Fruit fly (Drosophila melanogaster) whole organism, embryonic: Measurements from ENCODE around the gene CG7352.
A peak's percentile ranks its signal among the peaks of the same experiment; 100 is the strongest.

Source experiments
- ATbp ChIP-seq: fragments of 200-800 bp; sonication (Bioruptor generic); optimal IDR thresholded peaks from 2 replicates; lab custom pipeline; 2017; ENCODE audit warnings: missing biosample characterization, mild to moderate bottlenecking, missing genetic modification characterization, missing genetic modification reagents
- Atf6 ChIP-seq: fragments of 200-800 bp; sonication (Bioruptor generic); IDR thresholded peaks from 2 replicates; pipeline ENCODE4 v1.3.6; 2022; ENCODE audit warnings: missing biosample characterization, missing genetic modification characterization
- CG10209 ChIP-seq: fragments of 200-800 bp; sonication (Bioruptor generic); optimal IDR thresholded peaks from 3 replicates; lab custom pipeline; 2017; ENCODE audit warnings: missing biosample characterization, mild to moderate bottlenecking, missing genetic modification characterization, missing genetic modification reagents
- CG1024 ChIP-seq: fragments of 200-800 bp; sonication (Bioruptor generic); IDR thresholded peaks from 2 replicates; pipeline ENCODE4 v1.3.6; 2022; ENCODE audit warnings: missing biosample characterization, missing genetic modification characterization
- CG10431 ChIP-seq: fragments of 200-800 bp; sonication (Bioruptor generic); optimal IDR thresholded peaks from 3 replicates; lab custom pipeline; 2018; ENCODE audit warnings: missing biosample characterization, mild to moderate bottlenecking, missing genetic modification characterization
- CG10462 ChIP-seq: fragments of 200-800 bp; sonication (Bioruptor generic); optimal IDR thresholded peaks from 2 replicates; lab custom pipeline; 2016; ENCODE audit warnings: missing biosample characterization, missing genetic modification characterization
- CG11504 ChIP-seq: fragments of 200-800 bp; sonication (Bioruptor generic); optimal IDR thresholded peaks from 3 replicates; lab custom pipeline; 2019; ENCODE audit warnings: missing biosample characterization, mild to moderate bottlenecking, missing genetic modification characterization, moderate library complexity
- CG12299 ChIP-seq: fragments of 200-800 bp; sonication (Bioruptor generic); optimal IDR thresholded peaks from 2 replicates; lab custom pipeline; 2018; ENCODE audit warnings: missing biosample characterization, mild to moderate bottlenecking, missing genetic modification characterization
- CG12391 ChIP-seq: fragments of 200-800 bp; sonication (Bioruptor generic); optimal IDR thresholded peaks from 3 replicates; lab custom pipeline; 2018; ENCODE audit warnings: missing biosample characterization, mild to moderate bottlenecking, missing genetic modification characterization, moderate library complexity
- CG12744 ChIP-seq: fragments of 200-800 bp; sonication (Bioruptor generic); optimal IDR thresholded peaks from 2 replicates; lab custom pipeline; 2016; ENCODE audit warnings: missing biosample characterization, missing genetic modification characterization
- CG15479 ChIP-seq: fragments of 200-800 bp; sonication (Bioruptor generic); optimal IDR thresholded peaks from 3 replicates; lab custom pipeline; 2019; ENCODE audit warnings: missing biosample characterization, mild to moderate bottlenecking, missing genetic modification characterization, moderate library complexity
- CG16813 ChIP-seq: fragments of 200-800 bp; sonication (Bioruptor generic); IDR thresholded peaks from 3 replicates; pipeline ENCODE4 v1.3.6; 2022; ENCODE audit warnings: missing biosample characterization, missing genetic modification characterization; ENCODE audit not compliant: partially characterized antibody
- CG17359 ChIP-seq: fragments of 200-800 bp; sonication (Bioruptor generic); optimal IDR thresholded peaks from 3 replicates; lab custom pipeline; 2018; ENCODE audit warnings: missing biosample characterization, mild to moderate bottlenecking, missing genetic modification characterization, moderate library complexity
- CG18764 ChIP-seq: fragments of 200-800 bp; sonication (Bioruptor generic); optimal IDR thresholded peaks from 3 replicates; lab custom pipeline; 2016; ENCODE audit warnings: missing biosample characterization, missing genetic modification characterization
- CG32772 ChIP-seq: fragments of 200-800 bp; sonication (Bioruptor generic); IDR thresholded peaks from 2 replicates; pipeline ENCODE4 v1.3.6; 2022; ENCODE audit warnings: missing biosample characterization, missing genetic modification characterization
- CG33557 ChIP-seq: fragments of 200-800 bp; sonication (Bioruptor generic); optimal IDR thresholded peaks from 2 replicates; lab custom pipeline; 2019; ENCODE audit warnings: missing biosample characterization, mild to moderate bottlenecking, missing genetic modification characterization, moderate library complexity
- CG3847 ChIP-seq: fragments of 200-800 bp; sonication (Bioruptor generic); IDR thresholded peaks from 2 replicates; pipeline ENCODE4 v1.3.6; 2022; ENCODE audit warnings: missing biosample characterization, missing genetic modification characterization
- CG6854 ChIP-seq: fragments of 200-800 bp; sonication (Bioruptor generic); optimal IDR thresholded peaks from 3 replicates; lab custom pipeline; 2017; ENCODE audit warnings: missing biosample characterization, mild to moderate bottlenecking, missing genetic modification characterization
- CG7839 ChIP-seq: fragments of 200-800 bp; sonication (Bioruptor generic); optimal IDR thresholded peaks from 3 replicates; lab custom pipeline; 2018; ENCODE audit warnings: missing biosample characterization, mild to moderate bottlenecking, missing genetic modification characterization, moderate library complexity
- CG7963 ChIP-seq: fragments of 200-800 bp; sonication (Bioruptor generic); IDR thresholded peaks from 3 replicates; pipeline ENCODE4 v1.3.6; 2022; ENCODE audit warnings: missing biosample characterization, missing genetic modification characterization; ENCODE audit not compliant: partially characterized antibody
- CG9797 ChIP-seq: fragments of 200-800 bp; sonication (Bioruptor generic); optimal IDR thresholded peaks from 3 replicates; lab custom pipeline; 2018; ENCODE audit warnings: missing biosample characterization, mild to moderate bottlenecking, missing genetic modification characterization
- Dek ChIP-seq: fragments of 200-800 bp; sonication (Bioruptor generic); optimal IDR thresholded peaks from 3 replicates; lab custom pipeline; 2019; ENCODE audit warnings: missing biosample characterization, mild to moderate bottlenecking, missing genetic modification characterization, moderate library complexity
- Dfd ChIP-seq, 2 experiments: fragments of >200 bp; optimal IDR thresholded peaks; 2 replicates each; lab custom pipeline; 2017; ENCODE audit warnings: missing biosample characterization in 2 of 2, missing genetic modification characterization in 2 of 2
- Dref ChIP-seq: fragments of 200-800 bp; sonication (Bioruptor generic); IDR thresholded peaks from 2 replicates; pipeline ENCODE4 v1.3.6; 2022; ENCODE audit warnings: missing biosample characterization, missing genetic modification characterization
- ERR ChIP-seq: fragments of 200-800 bp; sonication (Bioruptor generic); optimal IDR thresholded peaks from 2 replicates; lab custom pipeline; 2016; ENCODE audit warnings: missing biosample characterization, missing genetic modification characterization
- GATAe ChIP-seq: fragments of 200-800 bp; sonication (Bioruptor generic); conservative IDR thresholded peaks from 2 replicates; pipeline ENCODE4 v1.3.6; 2022; ENCODE audit warnings: missing biosample characterization, missing genetic modification characterization
- Gug ChIP-seq: fragments of 200-800 bp; sonication (Bioruptor generic); IDR thresholded peaks from 4 replicates; pipeline ENCODE4 v1.3.6; 2022; ENCODE audit warnings: missing biosample characterization, missing genetic modification characterization
- Hey ChIP-seq: fragments of 200-800 bp; sonication (Bioruptor generic); optimal IDR thresholded peaks from 3 replicates; lab custom pipeline; 2018; ENCODE audit warnings: missing biosample characterization, mild to moderate bottlenecking, missing genetic modification characterization
- Hr3 ChIP-seq: fragments of 200-800 bp; sonication (Bioruptor generic); optimal IDR thresholded peaks from 3 replicates; lab custom pipeline; 2016; ENCODE audit warnings: missing biosample characterization, missing genetic modification characterization
- Mad ChIP-seq: fragments of 200-800 bp; sonication (Bioruptor generic); optimal IDR thresholded peaks from 2 replicates; lab custom pipeline; 2016; ENCODE audit warnings: missing biosample characterization, missing genetic modification characterization
- Mrtf ChIP-seq: fragments of 200-800 bp; sonication (Bioruptor generic); IDR thresholded peaks from 3 replicates; pipeline ENCODE4 v1.3.6; 2022; ENCODE audit warnings: missing biosample characterization, missing genetic modification characterization
- bbx ChIP-seq: fragments of 200-800 bp; sonication (Bioruptor generic); IDR thresholded peaks from 2 replicates; pipeline ENCODE4 v1.3.6; 2022; ENCODE audit warnings: missing biosample characterization, missing genetic modification characterization; ENCODE audit not compliant: partially characterized antibody
- bcd ChIP-seq: fragments of 200-800 bp; sonication (Bioruptor generic); optimal IDR thresholded peaks from 2 replicates; lab custom pipeline; 2017; ENCODE audit warnings: missing biosample characterization, mild to moderate bottlenecking, missing genetic modification characterization
- bsh ChIP-seq, 2 experiments: fragments of 200-800 bp; sonication (Bioruptor generic); optimal IDR thresholded peaks; 2 replicates each; lab custom pipeline; 2017 to 2018; ENCODE audit warnings: mild to moderate bottlenecking in 2 of 2, missing biosample characterization in 2 of 2, missing genetic modification characterization in 2 of 2, moderate library complexity in 1 of 2
- caup ChIP-seq: fragments of 200-800 bp; sonication (Bioruptor generic); optimal IDR thresholded peaks from 3 replicates; lab custom pipeline; 2017; ENCODE audit warnings: missing biosample characterization, mild to moderate bottlenecking, missing genetic modification characterization, moderate library complexity; ENCODE audit not compliant: severe bottlenecking
- cg ChIP-seq: fragments of 200-800 bp; sonication (Bioruptor generic); optimal IDR thresholded peaks from 3 replicates; lab custom pipeline; 2019; ENCODE audit warnings: missing biosample characterization, mild to moderate bottlenecking, missing genetic modification characterization, moderate library complexity
- fd64A ChIP-seq: fragments of 200-800 bp; sonication (Bioruptor generic); optimal IDR thresholded peaks from 3 replicates; lab custom pipeline; 2018; ENCODE audit warnings: missing biosample characterization, mild to moderate bottlenecking, missing genetic modification characterization
- grau ChIP-seq: fragments of 200-800 bp; optimal IDR thresholded peaks from 3 replicates; lab custom pipeline; 2019; ENCODE audit warnings: missing biosample characterization, mild to moderate bottlenecking, missing genetic modification characterization, moderate library complexity
- grn ChIP-seq: fragments of 200-800 bp; sonication (Bioruptor generic); optimal IDR thresholded peaks from 3 replicates; lab custom pipeline; 2017; ENCODE audit warnings: missing biosample characterization, missing genetic modification characterization
- h ChIP-seq: fragments of >200 bp; optimal IDR thresholded peaks from 2 replicates; lab custom pipeline; 2017
- hkb ChIP-seq, 2 experiments: fragments of 200-800 bp in 1 of 2; fragments of >200 bp in 1 of 2; sonication (Bioruptor generic) in 1 of 2; IDR thresholded peaks in 1 of 2; optimal IDR thresholded peaks in 1 of 2; 2 replicates each; pipeline versions ENCODE4 v1.3.6 to Lab custom; 2017 to 2022; ENCODE audit warnings: missing biosample characterization in 1 of 2, missing genetic modification characterization in 1 of 2
- ken ChIP-seq: fragments of 200-800 bp; sonication (Bioruptor generic); IDR thresholded peaks from 3 replicates; pipeline ENCODE4 v1.3.6; 2022; ENCODE audit warnings: missing biosample characterization, missing genetic modification characterization
- lola ChIP-seq, 3 experiments: fragments of >200 bp in 2 of 3; fragments of 200-800 bp in 1 of 3; sonication (Bioruptor generic) in 1 of 3; optimal IDR thresholded peaks; 2 replicates each; lab custom pipeline; 2017 to 2019; ENCODE audit warnings: missing biosample characterization in 3 of 3, missing genetic modification characterization in 3 of 3, mild to moderate bottlenecking in 1 of 3, moderate library complexity in 1 of 3
- pho ChIP-seq: fragments of 200-800 bp; sonication (Bioruptor generic); optimal IDR thresholded peaks from 2 replicates; lab custom pipeline; 2016; ENCODE audit warnings: missing biosample characterization, missing genetic modification characterization
- phol ChIP-seq: fragments of 200-800 bp; sonication (Bioruptor generic); optimal IDR thresholded peaks from 3 replicates; lab custom pipeline; 2018; ENCODE audit warnings: missing biosample characterization, mild to moderate bottlenecking, missing genetic modification characterization, moderate library complexity
- pzg ChIP-seq: fragments of 200-800 bp; sonication (Bioruptor generic); optimal IDR thresholded peaks from 3 replicates; lab custom pipeline; 2018; ENCODE audit warnings: missing biosample characterization, mild to moderate bottlenecking, missing genetic modification characterization, moderate library complexity
- row ChIP-seq: fragments of 200-800 bp; sonication (Bioruptor generic); IDR thresholded peaks from 3 replicates; pipeline ENCODE4 v1.3.6; 2022; ENCODE audit warnings: missing biosample characterization, missing genetic modification characterization
- sob ChIP-seq: fragments of 200-800 bp; sonication (Bioruptor generic); IDR thresholded peaks from 2 replicates; pipeline ENCODE4 v1.3.6; 2022; ENCODE audit warnings: missing biosample characterization, missing genetic modification characterization
- vvl ChIP-seq: fragments of 200-800 bp; sonication (Bioruptor generic); IDR thresholded peaks from 2 replicates; pipeline ENCODE4 v1.3.6; 2022; ENCODE audit warnings: missing biosample characterization, missing genetic modification characterization

The CG7352 gene

DNA sequence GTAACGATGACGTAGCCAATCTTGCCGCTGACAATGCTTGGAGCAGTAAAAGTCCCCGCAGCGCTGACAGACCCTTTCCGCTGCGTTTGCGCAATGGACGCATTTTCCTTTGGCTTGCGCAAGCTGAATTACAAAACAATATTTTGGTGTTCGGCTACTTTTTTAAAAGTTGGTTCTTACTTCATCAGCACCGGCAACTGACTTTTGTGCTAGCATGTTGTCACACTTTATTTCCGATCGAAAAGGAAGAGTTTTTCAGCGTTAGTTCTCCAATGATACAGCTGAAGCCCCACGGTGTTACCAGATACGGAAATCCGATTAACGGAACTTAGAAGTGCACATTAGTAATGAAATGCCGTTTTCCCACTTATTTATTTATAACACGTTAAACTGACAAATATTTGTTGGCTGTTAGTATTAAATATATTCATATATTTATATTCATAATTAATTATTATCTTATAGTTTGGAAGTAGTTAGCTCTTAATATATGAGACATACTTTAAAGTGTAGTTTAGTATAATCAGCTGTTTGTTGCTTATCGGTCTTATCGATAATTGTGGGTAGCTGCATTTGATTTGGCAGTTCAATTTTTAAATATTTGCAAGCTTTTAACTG, 15.0 kb downstream of the CG7352 start, which contains the start of the genes Veneno and CG7963 (continued):
- TF ChIP-seq CG32772 (no peak), CG18764 (no peak), cg (GFP tag; lab: Kevin White, UChicago) (no peak), phol (tag; lab: Kevin White, UChicago) (peak; percentile 54), Dfd (GFP tag; optimal IDR thresholded peaks at IDR 0.05; lab: Kevin White, UChicago) (peak in 1 of 2 experiments; percentile 3), CG6854 (GFP tag; lab: Kevin White, UChicago) (no peak), bcd (peak; percentile 16), CG7839 (tag; lab: Kevin White, UChicago) (peak; percentile 57), CG9797 (peak; percentile 65), Hey (no peak), Dek (tag; lab: Kevin White, UChicago) (peak; percentile 5), hkb (optimal IDR thresholded peaks at IDR 0.05; lab: Kevin White, UChicago) (no peak), hkb (GFP tag; IDR thresholded peaks at IDR 0.05; lab: Robert Waterston, UW) (no peak), grau (tag; lab: Kevin White, UChicago) (no peak), CG17359 (tag; lab: Kevin White, UChicago) (no peak), GATAe (GFP tag; lab: Robert Waterston, UW) (no peak), bbx (peak; percentile 29; the same call in 1 of the 2 replicates), CG1024 (GFP tag; lab: Robert Waterston, UW) (peak; percentile 40), h (no peak), CG12744 (GFP tag; lab: Kevin White, UChicago) (no peak), Atf6 (no peak), CG11504 (tag; lab: Kevin White, UChicago) (peak; percentile 64), sob (0 out of 2 replicates have a peak, but pooled peaks have one; percentile 35), CG10209 (GFP tag; lab: Kevin White, UChicago) (no peak), CG33557 (no peak), Hr3 (peak; percentile 17), CG10462 (GFP tag; lab: Kevin White, UChicago) (no peak), pzg (GFP tag; lab: Kevin White, UChicago) (peak; percentile 60), vvl (0 out of 2 replicates have a peak, but pooled peaks have one; percentile 22), grn (no peak), caup (GFP tag; lab: Kevin White, UChicago) (no peak), Dref (GFP tag; lab: Robert Waterston, UW) (peak; percentile 55), CG15479 (GFP tag; lab: Kevin White, UChicago) (peak; percentile 38), fd64A (GFP tag; lab: Kevin White, UChicago) (no peak), bsh (GFP tag; optimal IDR thresholded peaks at IDR 0.05; lab: Kevin White, UChicago) (no peak), pho (GFP tag; lab: Kevin White, UChicago) (no peak), ERR (GFP tag; lab: Kevin White, UChicago) (no peak), CG7963 (GFP tag; lab: Robert Waterston, UW) (no peak), CG3847 (GFP tag; lab: Robert Waterston, UW) (peak; percentile 39; the same call in 1 of the 2 replicates), Mrtf (GFP tag; lab: Robert Waterston, UW) (no peak), CG12299 (peak; percentile 21), Gug (GFP tag; lab: Robert Waterston, UW) (no peak), CG16813 (no peak; the same call in 2 of the 3 replicates), CG12391 (peak; percentile 67), ATbp (GFP tag; lab: Kevin White, UChicago) (no peak), CG10431 (GFP tag; lab: Kevin White, UChicago) (no peak), row (GFP tag; lab: Robert Waterston, UW) (peak; percentile 72), Mad (GFP tag; lab: Kevin White, UChicago) (no peak), ken (no peak), lola (GFP tag; optimal IDR thresholded peaks at IDR 0.05; lab: Kevin White, UChicago) (peak in 2 of 3 experiments; percentile 19 to 79)
